Fruit fly (Drosophila melanogaster): ENCODE measurements around the gene LKRSDH.
A peak's percentile ranks its signal among the peaks of the same experiment; 100 is the strongest.

LKRSDH gene

dm6 chr2L:7782788-7783401 lies 12.9 kb downstream of the LKRSDH start, which contains the start of gene Brd7-9 (continued):
- TF ChIP-seq CG11695 (GFP tag; IDR thresholded peaks at IDR 0.05) (peak; percentile 90), fu2 (GFP tag; optimal IDR thresholded peaks at IDR 0.05) (peak; percentile 47), Jarid2 (GFP tag; optimal IDR thresholded peaks at IDR 0.05) (peak; percentile 12), Xrp1 (GFP tag; IDR thresholded peaks at IDR 0.05) (peak; percentile 81), pho (GFP tag; optimal IDR thresholded peaks at IDR 0.05) (peak; percentile 55), br (optimal IDR thresholded peaks at IDR 0.05) (no peak), CkIIα-i1 (GFP tag; IDR thresholded peaks at IDR 0.05) (no peak), ro (GFP tag; IDR thresholded peaks at IDR 0.05) (no peak), Dad (GFP tag; optimal IDR thresholded peaks at IDR 0.05) (peak; percentile 59), CG16815 (GFP tag; optimal IDR thresholded peaks at IDR 0.05) (peak; percentile 3), Sox102F (GFP tag; optimal IDR thresholded peaks at IDR 0.05) (peak; percentile 72), E2f2 (GFP tag; IDR thresholded peaks at IDR 0.05) (peak; percentile 76), CG9437 (GFP tag; optimal IDR thresholded peaks at IDR 0.05) (peak; percentile 48), pum (GFP tag; optimal IDR thresholded peaks at IDR 0.05) (peak; percentile 51), CrebB (tag; optimal IDR thresholded peaks at IDR 0.05) (peak; percentile 12), Camta (GFP tag; optimal IDR thresholded peaks at IDR 0.05) (peak; percentile 41), CG4617 (GFP tag; optimal IDR thresholded peaks at IDR 0.05; ENCODE audit: borderline replicate concordance) (peak; percentile 65), hth (optimal IDR thresholded peaks at IDR 0.05) (no peak), CG42726 (GFP tag; IDR thresholded peaks at IDR 0.05; ENCODE audit: partially characterized antibody) (no peak), nom (GFP tag; optimal IDR thresholded peaks at IDR 0.05) (no peak), Trl (optimal IDR thresholded peaks at IDR 0.05) (no peak), Trl (GFP tag; optimal IDR thresholded peaks at IDR 0.05) (peak; percentile 68), CG10366 (GFP tag; IDR thresholded peaks at IDR 0.05) (peak; percentile 73), stc (GFP tag; IDR thresholded peaks at IDR 0.05) (peak; percentile 83), CG4404 (GFP tag; IDR thresholded peaks at IDR 0.05) (peak; percentile 22; the same call in 1 of the 2 replicates), CG3726 (GFP tag; IDR thresholded peaks at IDR 0.05) (peak; percentile 72; the same call in 1 of the 3 replicates), BtbVII (GFP tag; optimal IDR thresholded peaks at IDR 0.05) (peak; percentile 81), slou (GFP tag; optimal IDR thresholded peaks at IDR 0.05) (peak; percentile 63), C15 (GFP tag; IDR thresholded peaks at IDR 0.05) (peak; percentile 63; the same call in 1 of the 3 replicates), CG11504 (tag; optimal IDR thresholded peaks at IDR 0.05) (peak; percentile 71), trh (GFP tag; optimal IDR thresholded peaks at IDR 0.05) (no peak), kni (GFP tag; optimal IDR thresholded peaks at IDR 0.05) (no peak), CG11085 (GFP tag; IDR thresholded peaks at IDR 0.05) (peak; percentile 49; the same call in 1 of the 2 replicates), CG12236 (GFP tag; optimal IDR thresholded peaks at IDR 0.05) (no peak), sug (tag; optimal IDR thresholded peaks at IDR 0.05) (peak; percentile 29), nmo (GFP tag; optimal IDR thresholded peaks at IDR 0.05) (peak; percentile 56), CG1529 (GFP tag; optimal IDR thresholded peaks at IDR 0.05) (peak; percentile 40), fd64A (GFP tag; optimal IDR thresholded peaks at IDR 0.05) (peak; percentile 57), CG12299 (tag; optimal IDR thresholded peaks at IDR 0.05) (peak; percentile 56), CG9727 (GFP tag; optimal IDR thresholded peaks at IDR 0.05) (peak; percentile 79), PHDP (tag; optimal IDR thresholded peaks at IDR 0.05) (peak; percentile 79), Ptx1 (GFP tag; IDR thresholded peaks at IDR 0.05) (peak; percentile 72), CG17385 (GFP tag; optimal IDR thresholded peaks at IDR 0.05) (peak; percentile 66), hbn (GFP tag; IDR thresholded peaks at IDR 0.05; ENCODE audit: partially characterized antibody) (no peak; the same call in 1 of the 2 replicates), HLH54F (GFP tag; optimal IDR thresholded peaks at IDR 0.05) (peak; percentile 8), CG16863 (GFP tag; optimal IDR thresholded peaks at IDR 0.05) (peak; percentile 49), CG12744 (GFP tag; optimal IDR thresholded peaks at IDR 0.05) (peak; percentile 43), Awh (GFP tag; IDR thresholded peaks at IDR 0.05) (peak; percentile 82), D19A (tag; optimal IDR thresholded peaks at IDR 0.05) (peak; percentile 58), nerfin-2 (GFP tag; IDR thresholded peaks at IDR 0.05; ENCODE audit: partially characterized antibody) (0 out of 2 replicates have a peak, but pooled peaks have one; percentile 40), pnt (GFP tag; optimal IDR thresholded peaks at IDR 0.05) (peak; percentile 57)
